Fruit fly (Drosophila melanogaster): ENCODE data around the gene Grl36b.

Grl36b gene

DNA sequence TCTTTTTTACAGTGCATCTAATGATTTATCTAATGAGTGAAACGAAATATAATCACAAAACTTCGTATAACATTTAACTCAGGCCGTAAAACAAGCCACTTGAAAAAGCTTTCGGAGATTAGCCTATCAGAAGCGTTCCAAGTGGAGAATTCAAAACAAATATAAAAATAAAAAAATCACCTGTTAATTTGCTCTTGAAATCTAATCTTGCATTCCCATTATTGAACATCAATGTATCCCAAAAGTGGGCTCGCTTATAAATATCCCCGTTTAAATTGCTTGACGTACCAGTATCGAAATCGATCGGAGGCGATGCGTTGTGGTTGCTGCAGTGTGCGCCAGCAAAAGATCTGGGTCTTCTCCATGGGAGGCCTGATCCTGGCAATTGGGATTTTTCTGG lies 41.6 kb downstream of the Grl36b start, which contains the start of gene CG31741:
Gene CG31741, plus strand, starts transcription at position 301 of the 400 bp plus-strand sequence.
- no peak for TF ChIP-seq Ets98B (GFP tag; IDR thresholded peaks at IDR 0.05)
- TF ChIP-seq gl (tag; optimal IDR thresholded peaks at IDR 0.05) = no peak
- TF ChIP-seq CG8301 (tag; optimal IDR thresholded peaks at IDR 0.05) = no peak
- TF ChIP-seq CG32121 (GFP tag; IDR thresholded peaks at IDR 0.05) = no peak
- TF ChIP-seq CG4496 (GFP tag; IDR thresholded peaks at IDR 0.05) = no peak
- no peak for TF ChIP-seq CG12605 (GFP tag; IDR thresholded peaks at IDR 0.05)
- TF ChIP-seq EcR (GFP tag; optimal IDR thresholded peaks at IDR 0.05) = no peak

DNA sequence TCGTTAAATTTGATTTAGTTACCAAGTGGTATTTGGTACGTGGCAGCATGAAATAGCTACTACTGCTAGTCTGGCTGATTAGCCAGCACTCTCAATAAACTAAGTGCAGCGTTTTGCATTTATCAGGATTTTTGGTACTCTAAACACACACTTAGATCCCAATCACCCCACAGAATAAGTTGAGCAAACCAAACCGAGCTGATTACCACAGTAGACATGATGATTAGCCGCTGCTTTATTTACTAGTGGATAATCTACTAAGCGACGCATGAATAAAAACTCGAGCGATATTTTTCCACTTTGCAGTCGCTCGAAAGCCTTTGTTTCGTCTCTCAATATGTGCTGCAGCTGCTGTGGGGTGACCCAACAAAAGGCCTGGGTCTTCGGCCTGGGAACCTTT lies 44.2 kb downstream of the Grl36b start, which contains the start of gene ninaD:
Gene ninaD, plus strand, starts transcription at position 301 of the 400 bp plus-strand sequence.
- TF ChIP-seq EcR (GFP tag; optimal IDR thresholded peaks at IDR 0.05) = no peak
- TF ChIP-seq CG12605 (GFP tag; IDR thresholded peaks at IDR 0.05) = no peak
- TF ChIP-seq Pif1B (GFP tag; optimal IDR thresholded peaks at IDR 0.05) = no peak
- no peak for TF ChIP-seq CG32121 (GFP tag; IDR thresholded peaks at IDR 0.05)

DNA sequence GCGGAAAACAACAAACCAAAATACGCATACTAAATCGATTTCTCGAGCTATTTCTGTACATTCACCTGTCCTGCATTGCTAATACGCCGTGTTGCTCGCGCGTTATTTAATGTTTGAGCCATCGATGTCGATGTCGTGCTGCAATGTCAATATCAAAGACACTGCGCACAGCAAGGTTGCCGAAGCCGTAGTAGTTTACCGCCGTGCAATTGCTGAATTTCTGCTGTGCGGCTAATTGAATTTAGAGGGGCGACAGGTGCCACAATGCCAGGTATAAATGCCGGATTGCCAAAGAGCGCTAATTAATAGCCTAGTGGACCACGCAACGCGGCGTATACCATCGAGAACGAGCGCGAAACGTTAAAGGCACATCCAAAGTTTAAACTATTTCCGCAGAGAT lies 47.6 kb downstream of the Grl36b start, which contains the start of gene Arr1:
Gene Arr1, plus strand, starts transcription at position 301 of the 400 bp plus-strand sequence.
- TF ChIP-seq CG13204 (GFP tag; optimal IDR thresholded peaks at IDR 0.05) (no peak), fd96Ca (GFP tag; IDR thresholded peaks at IDR 0.05) (no peak), rn (GFP tag; IDR thresholded peaks at IDR 0.05) (no peak), CG15710 (tag; optimal IDR thresholded peaks at IDR 0.05) (no peak), EcR (GFP tag; optimal IDR thresholded peaks at IDR 0.05) (no peak), CG8301 (tag; optimal IDR thresholded peaks at IDR 0.05) (no peak), CG10348 (GFP tag; IDR thresholded peaks at IDR 0.05) (no peak)

Data from whole organism, pupa.